Fruit fly (Drosophila melanogaster): Measurements from ENCODE around the gene Brd7-9.

The Brd7-9 gene

DNA sequence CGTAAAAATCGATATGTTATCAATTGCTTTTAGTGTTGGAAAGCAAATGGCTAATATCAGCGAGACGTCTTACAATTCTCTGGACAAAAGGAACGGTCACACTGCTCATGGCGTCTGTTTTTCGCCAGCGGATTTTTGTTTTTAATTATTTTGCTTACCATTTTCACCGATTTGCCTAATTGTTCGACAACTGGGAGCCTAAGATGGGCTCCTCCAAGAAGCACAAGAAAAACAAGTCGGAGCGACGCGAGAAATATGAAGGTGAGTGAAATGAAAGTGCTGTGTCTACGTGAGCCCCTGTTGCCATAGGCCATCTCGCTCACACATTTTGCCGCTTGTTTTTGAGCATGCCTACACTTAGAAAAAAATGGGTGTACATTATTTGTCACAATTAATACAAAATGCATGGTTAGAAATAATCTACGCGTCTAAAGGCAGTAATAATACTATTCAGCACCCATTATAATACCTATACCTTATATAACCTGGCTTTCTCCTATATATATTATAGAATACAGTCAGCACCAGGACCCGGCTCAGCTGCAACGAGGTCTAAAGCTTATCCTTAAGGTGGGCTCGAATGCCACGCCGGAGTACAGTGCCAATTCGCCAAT, at the start of gene Brd7-9 (continued):
- TF ChIP-seq CG8359 (GFP tag; optimal IDR thresholded peaks at IDR 0.05; ENCODE audit: borderline replicate concordance) (peak; percentile 31), sna (GFP tag; IDR thresholded peaks at IDR 0.05; ENCODE audit: partially characterized antibody) (peak; percentile 43), CG14965 (GFP tag; optimal IDR thresholded peaks at IDR 0.05; ENCODE audit: borderline replicate concordance) (no peak), ato (GFP tag; IDR thresholded peaks at IDR 0.05; ENCODE audit: partially characterized antibody) (peak; percentile 30; the same call in 1 of the 2 replicates), sr (GFP tag; IDR thresholded peaks at IDR 0.05) (peak; percentile 59; the same call in 2 of the 3 replicates), dan (GFP tag; IDR thresholded peaks at IDR 0.05) (no peak), CG12744 (GFP tag; optimal IDR thresholded peaks at IDR 0.05) (peak; percentile 43), HLHmδ (GFP tag; optimal IDR thresholded peaks at IDR 0.05) (no peak), CG16813 (GFP tag; IDR thresholded peaks at IDR 0.05; ENCODE audit: partially characterized antibody) (peak; percentile 22; the same call in 1 of the 3 replicates), C15 (GFP tag; IDR thresholded peaks at IDR 0.05) (peak; percentile 63; the same call in 1 of the 3 replicates), stc (GFP tag; IDR thresholded peaks at IDR 0.05) (peak; percentile 83), CG10462 (GFP tag; optimal IDR thresholded peaks at IDR 0.05) (peak; percentile 27), Bgb (GFP tag; IDR thresholded peaks at IDR 0.05; ENCODE audit: partially characterized antibody) (peak; percentile 52; the same call in 1 of the 2 replicates), CG13624 (GFP tag; optimal IDR thresholded peaks at IDR 0.05) (peak; percentile 64), Bdp1 (GFP tag; optimal IDR thresholded peaks at IDR 0.05) (peak; percentile 6), Atf-2 (GFP tag; optimal IDR thresholded peaks at IDR 0.05) (peak; percentile 51), CG9817 (tag; optimal IDR thresholded peaks at IDR 0.05) (peak; percentile 51), CG11247 (GFP tag; IDR thresholded peaks at IDR 0.05) (peak; percentile 80), Hey (tag; optimal IDR thresholded peaks at IDR 0.05) (no peak), Jarid2 (GFP tag; optimal IDR thresholded peaks at IDR 0.05) (peak; percentile 12), pfk (GFP tag; optimal IDR thresholded peaks at IDR 0.05) (no peak), CG11456 (GFP tag; IDR thresholded peaks at IDR 0.05) (peak; percentile 82), gro (GFP tag; optimal IDR thresholded peaks at IDR 0.05) (peak; percentile 70), dpn (GFP tag; optimal IDR thresholded peaks at IDR 0.05) (peak; percentile 60 to 78), CG17568 (GFP tag; optimal IDR thresholded peaks at IDR 0.05) (peak; percentile 40), CG14667 (GFP tag; IDR thresholded peaks at IDR 0.05) (peak; percentile 65; the same call in 1 of the 2 replicates), cwo (GFP tag; optimal IDR thresholded peaks at IDR 0.05) (peak; percentile 72), az2 (GFP tag; optimal IDR thresholded peaks at IDR 0.05) (peak; percentile 70), ttk (GFP tag; IDR thresholded peaks at IDR 0.05) (peak; percentile 71), Fer3 (tag; optimal IDR thresholded peaks at IDR 0.05) (peak; percentile 62), gcm (GFP tag; optimal IDR thresholded peaks at IDR 0.05) (peak; percentile 62), usp (GFP tag; optimal IDR thresholded peaks at IDR 0.05) (no peak), CG30403 (GFP tag; optimal IDR thresholded peaks at IDR 0.05) (peak; percentile 70), wor (GFP tag; IDR thresholded peaks at IDR 0.05) (peak; percentile 48; the same call in 1 of the 2 replicates), Dad (GFP tag; optimal IDR thresholded peaks at IDR 0.05) (peak; percentile 59), CG11085 (GFP tag; IDR thresholded peaks at IDR 0.05) (peak; percentile 49; the same call in 1 of the 2 replicates), Rx (GFP tag; IDR thresholded peaks at IDR 0.05) (peak; percentile 50; the same call in 1 of the 2 replicates), Xrp1 (GFP tag; IDR thresholded peaks at IDR 0.05) (peak; percentile 81), Fer1 (GFP tag; optimal IDR thresholded peaks at IDR 0.05) (peak; percentile 80), MTF-1 (GFP tag; optimal IDR thresholded peaks at IDR 0.05; ENCODE audit: borderline replicate concordance) (peak; percentile 55), CG17802 (tag; optimal IDR thresholded peaks at IDR 0.05) (no peak), pho (GFP tag; optimal IDR thresholded peaks at IDR 0.05) (peak; percentile 55), CG15011 (GFP tag; optimal IDR thresholded peaks at IDR 0.05) (peak; percentile 45), fd3F (GFP tag; optimal IDR thresholded peaks at IDR 0.05) (peak; percentile 0), Sin3A (optimal IDR thresholded peaks at IDR 0.05) (peak; percentile 75), CG16863 (GFP tag; optimal IDR thresholded peaks at IDR 0.05) (peak; percentile 49), inv (GFP tag; IDR thresholded peaks at IDR 0.05; ENCODE audit: partially characterized antibody) (peak; percentile 30; the same call in 1 of the 2 replicates), CG4617 (GFP tag; optimal IDR thresholded peaks at IDR 0.05; ENCODE audit: borderline replicate concordance) (peak; percentile 65), CG6175 (GFP tag; IDR thresholded peaks at IDR 0.05) (peak; percentile 47; the same call in 2 of the 3 replicates)
